Fruit fly (Drosophila melanogaster) whole organism, pupa: ENCODE measurements around the gene Cyp312a1.

Experiments
- CG13204 ChIP-seq: fragments of 200-800 bp; sonication (Bioruptor generic); optimal IDR thresholded peaks from 2 replicates; lab custom pipeline; 2018; ENCODE audit warnings: missing biosample characterization, mild to moderate bottlenecking, missing genetic modification characterization, moderate library complexity
- CG32121 ChIP-seq: fragments of 200-800 bp; sonication (Bioruptor generic); IDR thresholded peaks from 2 replicates; pipeline ENCODE4 v1.3.6; 2022; ENCODE audit warnings: missing biosample characterization, missing genetic modification characterization
- CG8159 ChIP-seq: fragments of 200-800 bp; sonication (Bioruptor generic); optimal IDR thresholded peaks from 3 replicates; lab custom pipeline; 2018; ENCODE audit warnings: missing biosample characterization, mild to moderate bottlenecking, missing genetic modification characterization, moderate library complexity
- CG8301 ChIP-seq: fragments of 200-800 bp; sonication (Bioruptor generic); optimal IDR thresholded peaks from 2 replicates; lab custom pipeline; 2018; ENCODE audit warnings: missing biosample characterization, mild to moderate bottlenecking, missing genetic modification characterization
- Ets98B ChIP-seq: fragments of 200-800 bp; sonication (Bioruptor generic); IDR thresholded peaks from 2 replicates; pipeline ENCODE4 v1.3.6; 2022; ENCODE audit warnings: missing biosample characterization, missing genetic modification characterization
- Pif1A ChIP-seq: fragments of 200-800 bp; sonication (Bioruptor generic); optimal IDR thresholded peaks from 3 replicates; lab custom pipeline; 2016; ENCODE audit warnings: missing biosample characterization, missing genetic modification characterization
- Snoo ChIP-seq: fragments of 200-800 bp; sonication (Bioruptor generic); optimal IDR thresholded peaks from 3 replicates; lab custom pipeline; 2017; ENCODE audit warnings: missing biosample characterization, mild to moderate bottlenecking, missing genetic modification characterization, inconsistent platforms

- TF ChIP-seq CG8159 (tag; lab: Kevin White, UChicago) = no peak
- TF ChIP-seq CG8301 = no peak
- TF ChIP-seq Pif1A (GFP tag; lab: Kevin White, UChicago) = no peak
- no peak for TF ChIP-seq CG13204 (GFP tag; lab: Kevin White, UChicago)
- no peak for TF ChIP-seq Ets98B
- no peak for TF ChIP-seq CG32121 (GFP tag; lab: Robert Waterston, UW)
- no peak for TF ChIP-seq Snoo (tag; lab: Kevin White, UChicago)
Observed at dm6 chr3L:18112669-18113068, 19.8 kb downstream of the Cyp312a1 start, which contains the start of the genes CG32195 and CG7341.
